Worm (Caenorhabditis elegans): ENCODE results near the gene F36H12.3.

DNA sequence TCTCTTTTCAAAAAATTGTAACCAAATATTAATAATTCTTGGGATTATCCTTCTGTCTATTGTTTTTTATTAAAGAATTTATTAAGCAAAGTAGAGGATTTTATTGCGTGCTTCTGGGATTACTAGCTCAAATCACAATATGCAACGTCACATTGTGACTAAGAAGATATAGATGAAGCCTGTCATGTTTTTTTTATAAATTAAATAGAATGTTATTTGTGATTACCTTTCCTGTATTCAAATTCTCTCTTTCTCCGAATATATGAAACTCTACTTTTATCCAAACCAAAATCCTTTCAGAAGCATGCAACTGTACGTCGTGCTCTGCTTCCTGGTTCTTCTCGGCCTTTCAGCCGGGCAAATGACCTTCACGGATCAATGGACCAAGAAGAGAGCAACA is 17.9 kb downstream of the F36H12.3 start, which contains the start of gene nlp-47:
- no peak for TF ChIP-seq W03F9.2 (tag; optimal IDR thresholded peaks at IDR 0.05)
- TF ChIP-seq him-1 (tag; optimal IDR thresholded peaks at IDR 0.05) = no peak
- TF ChIP-seq dao-5 (tag; optimal IDR thresholded peaks at IDR 0.05) = no peak

Data from whole organism, L4/young adult.